Fruit fly (Drosophila melanogaster) S2 (cell line): Measurements from ENCODE around the gene AGO2.

Source experiments
- CG8478 ChIP-seq: fragments of >200 bp; optimal IDR thresholded peaks from 2 replicates; lab custom pipeline; 2018
- CTCF ChIP-seq, 2 experiments: fragments of >200 bp; optimal IDR thresholded peaks; 2 replicates each; lab custom pipeline; 2018

DNA sequence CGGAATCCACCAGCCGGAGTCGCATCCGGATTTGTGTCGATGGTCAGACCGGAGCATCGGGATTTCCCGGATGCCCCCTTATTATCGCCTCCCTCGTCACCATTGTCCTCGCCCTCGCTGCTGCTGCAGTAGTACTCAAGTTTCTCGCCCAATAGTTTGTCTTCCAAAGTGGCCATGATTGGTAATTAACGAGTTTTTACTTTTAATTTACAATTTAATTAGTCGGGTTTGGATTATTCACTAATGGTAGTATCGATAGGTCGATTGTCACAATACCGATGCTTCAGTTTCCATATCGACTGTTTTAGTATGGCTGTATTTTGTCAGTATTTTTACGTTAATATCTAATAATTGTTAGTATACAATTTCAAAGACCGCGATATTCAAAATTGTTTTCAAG, 56.2 kb downstream of the AGO2 start, which contains the start of gene CG7650:
- TF ChIP-seq CTCF (optimal IDR thresholded peaks at IDR 0.05; lab: Kevin White, UChicago) (no peak), CG8478 (lab: Kevin White, UChicago) (no peak)
